Worm (Caenorhabditis elegans) whole organism, L1 larva: Measurements from ENCODE around the gene vamp-8.

ENCODE experiments used
- C34B4.2 ChIP-seq: sonication (generic microtip); optimal IDR thresholded peaks from 2 replicates; lab custom pipeline; 2017; ENCODE audit warnings: mild to moderate bottlenecking, missing genetic modification characterization, missing compliant biosample characterization
- F16B12.6 ChIP-seq: fragments of 150-350 bp; optimal IDR thresholded peaks from 2 replicates; lab custom pipeline; 2014; ENCODE audit warnings: missing biosample characterization, missing genetic modification characterization
- aha-1 ChIP-seq: fragments of 150-350 bp; optimal IDR thresholded peaks from 2 replicates; lab custom pipeline; 2014; ENCODE audit warnings: missing biosample characterization, missing genetic modification characterization
- alr-1 ChIP-seq: fragments of 200-800 bp; sonication (Bioruptor generic); optimal IDR thresholded peaks from 2 replicates; lab custom pipeline; 2018; ENCODE audit warnings: borderline replicate concordance, mild to moderate bottlenecking, missing genetic modification characterization, missing compliant biosample characterization
- aly-2 ChIP-seq: fragments of 150-350 bp; optimal IDR thresholded peaks from 2 replicates; lab custom pipeline; 2014; ENCODE audit warnings: missing biosample characterization, missing genetic modification characterization
- ama-1 ChIP-seq: fragments of 150-350 bp; optimal IDR thresholded peaks from 2 replicates; lab custom pipeline; 2014
- blmp-1 ChIP-seq: fragments of 150-350 bp; optimal IDR thresholded peaks from 2 replicates; lab custom pipeline; 2014; ENCODE audit warnings: missing biosample characterization, missing genetic modification characterization
- ceh-63 ChIP-seq: fragments of 200-800 bp; sonication (Bioruptor generic); optimal IDR thresholded peaks from 2 replicates; lab custom pipeline; 2018; ENCODE audit warnings: mild to moderate bottlenecking, missing genetic modification characterization, missing compliant biosample characterization
- ces-1 ChIP-seq: fragments of 150-350 bp; optimal IDR thresholded peaks from 2 replicates; lab custom pipeline; 2014; ENCODE audit warnings: missing biosample characterization, missing genetic modification reagents, missing genetic modification characterization
- elt-3 ChIP-seq, 6 experiments: fragments of 150-350 bp in 1 of 6; sonication (generic microtip); optimal IDR thresholded peaks; 2 replicates each; lab custom pipeline; 2017 to 2018; ENCODE audit warnings: missing biosample characterization in 6 of 6, missing genetic modification characterization in 6 of 6, inconsistent platforms in 1 of 6
- fkh-4 ChIP-seq: sonication (generic microtip); optimal IDR thresholded peaks from 2 replicates; lab custom pipeline; 2016; ENCODE audit warnings: missing compliant biosample characterization, missing genetic modification characterization, borderline replicate concordance
- fkh-8 ChIP-seq: sonication (generic microtip); optimal IDR thresholded peaks from 2 replicates; lab custom pipeline; 2016; ENCODE audit warnings: mild to moderate bottlenecking, missing genetic modification characterization, missing compliant biosample characterization
- grh-1 ChIP-seq: fragments of 200-800 bp; sonication (Bioruptor generic); IDR thresholded peaks from 2 replicates; pipeline ENCODE4 v1.3.6; 2022; ENCODE audit warnings: missing genetic modification reagents, missing genetic modification characterization, missing compliant biosample characterization
- hlh-17 ChIP-seq: fragments of 200-800 bp; sonication (Bioruptor generic); optimal IDR thresholded peaks from 2 replicates; lab custom pipeline; 2018; ENCODE audit warnings: missing genetic modification characterization, mild to moderate bottlenecking, missing compliant biosample characterization, moderate library complexity, borderline replicate concordance
- hpl-2 ChIP-seq: fragments of 150-350 bp; optimal IDR thresholded peaks from 2 replicates; lab custom pipeline; 2014; ENCODE audit warnings: missing biosample characterization, missing genetic modification reagents, missing genetic modification characterization
- isw-1 ChIP-seq: fragments of 200-800 bp; sonication (Bioruptor generic); IDR thresholded peaks from 2 replicates; pipeline ENCODE4 v1.3.6; 2022; ENCODE audit warnings: missing genetic modification characterization, missing compliant biosample characterization
- lin-14 ChIP-seq: fragments of 200-800 bp; sonication (Bioruptor generic); optimal IDR thresholded peaks from 2 replicates; lab custom pipeline; 2018; ENCODE audit warnings: mild to moderate bottlenecking, missing genetic modification characterization, moderate library complexity, missing compliant biosample characterization
- lin-15B ChIP-seq: fragments of 150-350 bp; sonication (generic microtip); optimal IDR thresholded peaks from 3 replicates; lab custom pipeline; 2014; ENCODE audit warnings: missing biosample characterization, missing genetic modification characterization
- lir-3 ChIP-seq: sonication (generic microtip); optimal IDR thresholded peaks from 2 replicates; lab custom pipeline; 2016; ENCODE audit warnings: mild to moderate bottlenecking, missing genetic modification characterization, moderate library complexity, missing compliant biosample characterization; ENCODE audit not compliant: poor library complexity
- mab-9 ChIP-seq: fragments of 200-800 bp; sonication (Bioruptor generic); IDR thresholded peaks from 2 replicates; pipeline ENCODE4 v1.3.6; 2022; ENCODE audit warnings: missing genetic modification reagents, missing genetic modification characterization, missing compliant biosample characterization
- mef-2 ChIP-seq: fragments of 150-350 bp; optimal IDR thresholded peaks from 2 replicates; lab custom pipeline; 2014; ENCODE audit warnings: missing biosample characterization, missing genetic modification characterization
- mep-1 ChIP-seq: fragments of 150-350 bp; optimal IDR thresholded peaks from 2 replicates; lab custom pipeline; 2014; ENCODE audit warnings: missing biosample characterization, missing genetic modification characterization
- nhr-11 ChIP-seq: fragments of 150-350 bp; optimal IDR thresholded peaks from 2 replicates; lab custom pipeline; 2014; ENCODE audit warnings: missing biosample characterization, missing genetic modification characterization
- nhr-12 ChIP-seq: sonication (generic microtip); optimal IDR thresholded peaks from 2 replicates; lab custom pipeline; 2017; ENCODE audit warnings: missing biosample characterization, missing genetic modification characterization
- nhr-19 ChIP-seq: fragments of 200-800 bp; sonication (Bioruptor generic); conservative IDR thresholded peaks from 2 replicates; pipeline ENCODE4 v1.3.6; 2022; ENCODE audit warnings: missing genetic modification characterization, missing compliant biosample characterization
- nhr-20 ChIP-seq: sonication (generic microtip); optimal IDR thresholded peaks from 2 replicates; lab custom pipeline; 2016; ENCODE audit warnings: mild to moderate bottlenecking, missing genetic modification characterization, missing compliant biosample characterization
- nhr-237 ChIP-seq: fragments of 150-350 bp; optimal IDR thresholded peaks from 2 replicates; lab custom pipeline; 2014; ENCODE audit warnings: missing biosample characterization, missing genetic modification characterization
- nhr-47 ChIP-seq: sonication (generic microtip); optimal IDR thresholded peaks from 2 replicates; lab custom pipeline; 2016; ENCODE audit warnings: mild to moderate bottlenecking, missing genetic modification characterization, moderate library complexity, missing compliant biosample characterization
- nhr-71 ChIP-seq: sonication (generic microtip); optimal IDR thresholded peaks from 2 replicates; lab custom pipeline; 2016; ENCODE audit warnings: mild to moderate bottlenecking, missing genetic modification characterization, moderate library complexity, missing compliant biosample characterization
- nhr-90 ChIP-seq: sonication (generic microtip); optimal IDR thresholded peaks from 2 replicates; lab custom pipeline; 2016; ENCODE audit warnings: mild to moderate bottlenecking, missing genetic modification characterization, missing compliant biosample characterization; ENCODE audit not compliant: poor library complexity
- snpc-4 ChIP-seq: fragments of 150-350 bp; optimal IDR thresholded peaks from 2 replicates; lab custom pipeline; 2014; ENCODE audit warnings: missing biosample characterization, missing genetic modification characterization
- sox-4 ChIP-seq: sonication (generic microtip); optimal IDR thresholded peaks from 2 replicates; lab custom pipeline; 2016; ENCODE audit warnings: missing genetic modification characterization, missing compliant biosample characterization
- tbx-2 ChIP-seq: sonication (generic microtip); optimal IDR thresholded peaks from 2 replicates; lab custom pipeline; 2016; ENCODE audit warnings: missing genetic modification characterization, missing compliant biosample characterization
- unc-130 ChIP-seq: fragments of 150-350 bp; optimal IDR thresholded peaks from 2 replicates; lab custom pipeline; 2017; ENCODE audit warnings: missing biosample characterization, missing genetic modification characterization, inconsistent platforms
- unc-86 ChIP-seq: sonication (generic microtip); optimal IDR thresholded peaks from 2 replicates; lab custom pipeline; 2016; ENCODE audit warnings: missing genetic modification characterization, missing compliant biosample characterization
- unc-98 ChIP-seq: fragments of 200-800 bp; sonication (Bioruptor generic); IDR thresholded peaks from 2 replicates; pipeline ENCODE4 v1.3.6; 2022; ENCODE audit warnings: missing genetic modification characterization, missing compliant biosample characterization
- zag-1 ChIP-seq: fragments of 150-350 bp; optimal IDR thresholded peaks from 2 replicates; lab custom pipeline; 2014; ENCODE audit warnings: missing biosample characterization, missing genetic modification characterization
- zip-4 ChIP-seq: fragments of 200-800 bp; sonication (Bioruptor generic); optimal IDR thresholded peaks from 2 replicates; lab custom pipeline; 2018; ENCODE audit warnings: mild to moderate bottlenecking, missing genetic modification characterization, moderate library complexity, missing compliant biosample characterization
- ztf-11 ChIP-seq, 2 experiments: sonication (generic microtip); optimal IDR thresholded peaks; 2 replicates each; lab custom pipeline; 2016 to 2017; ENCODE audit warnings: missing genetic modification characterization in 2 of 2, missing biosample characterization in 1 of 2, missing compliant biosample characterization in 1 of 2

The vamp-8 gene

DNA sequence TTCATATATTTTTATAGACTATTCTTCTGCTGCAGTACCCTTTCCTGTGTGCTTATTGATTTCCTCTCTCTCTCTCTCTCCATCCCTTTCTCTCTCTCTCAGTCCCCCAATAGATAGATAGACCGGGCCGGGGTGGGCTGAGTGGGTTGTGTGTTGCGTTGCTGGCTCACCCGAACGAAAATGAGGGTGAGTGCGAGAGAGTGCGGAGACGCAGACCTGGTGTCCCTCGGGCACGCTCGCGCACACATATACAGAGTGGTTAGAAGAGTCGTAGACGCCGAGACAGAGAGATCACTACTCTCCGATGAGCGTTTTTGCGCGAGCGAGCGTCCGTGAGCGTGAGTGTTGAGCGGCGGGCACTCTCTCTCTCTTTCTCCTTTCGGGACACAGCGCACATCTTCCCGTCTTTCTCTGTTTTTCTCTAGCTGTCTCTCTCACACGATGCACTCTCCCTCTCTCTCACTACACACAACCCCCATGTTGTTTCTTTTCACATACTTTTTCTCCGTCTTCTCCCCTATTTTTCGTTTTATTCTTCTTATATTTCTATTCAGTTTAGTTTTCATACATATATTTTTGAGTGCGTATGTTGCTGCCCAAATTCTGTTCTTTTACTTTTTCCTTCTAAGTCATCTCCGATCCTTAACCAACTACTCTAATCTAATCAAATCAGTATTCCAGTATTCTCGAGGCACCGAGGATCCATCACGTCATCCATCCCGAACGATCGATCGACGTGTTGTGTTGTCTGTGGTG is 22.6 kb upstream of the vamp-8 start, which contains the start of gene lin-66 (continued):
- peak in 1 of 2 experiments; percentile 74 for TF ChIP-seq ztf-11 (tag; optimal IDR thresholded peaks at IDR 0.05; lab: Kevin White, UChicago)
- peak; percentile 59 for TF ChIP-seq nhr-90
- TF ChIP-seq isw-1: peak; percentile 80
- TF ChIP-seq nhr-12 (tag; lab: Kevin White, UChicago): no peak
- peak; percentile 90 for TF ChIP-seq tbx-2 (tag; lab: Kevin White, UChicago)
- TF ChIP-seq C34B4.2 (tag; lab: Kevin White, UChicago): no peak
- TF ChIP-seq lin-15B (tag; lab: Kevin White, UChicago): peak; percentile 47
- TF ChIP-seq nhr-237: no peak
- TF ChIP-seq nhr-71 (tag; lab: Kevin White, UChicago): peak; percentile 96
- peak; percentile 62 for TF ChIP-seq lir-3 (tag; lab: Kevin White, UChicago)
- peak; percentile 18 for TF ChIP-seq aha-1 (tag; lab: Kevin White, UChicago)
- peak; percentile 41 for TF ChIP-seq mep-1 (tag; lab: Kevin White, UChicago)
- TF ChIP-seq F16B12.6: peak; percentile 35
- no peak for TF ChIP-seq mef-2 (tag; lab: Kevin White, UChicago)
- TF ChIP-seq nhr-47: peak; percentile 90
- peak; percentile 73 for TF ChIP-seq blmp-1
- peak; percentile 93 for TF ChIP-seq fkh-8 (tag; lab: Kevin White, UChicago)
- no peak for TF ChIP-seq hlh-17 (GFP tag; lab: Kevin White, UChicago)
- TF ChIP-seq alr-1 (tag; lab: Kevin White, UChicago): no peak
- TF ChIP-seq unc-130 (tag; lab: Kevin White, UChicago): peak; percentile 51
- TF ChIP-seq lin-14 (GFP tag; lab: Kevin White, UChicago): peak; percentile 97
- TF ChIP-seq grh-1: peak; percentile 36; the same call in 1 of the 2 replicates
- peak in 3 of 6 experiments; percentile 3 to 53 (median 13) for TF ChIP-seq elt-3 (tag; optimal IDR thresholded peaks at IDR 0.05; lab: Kevin White, UChicago)
- TF ChIP-seq mab-9 (GFP tag; lab: Robert Waterston, UW): peak; percentile 64
- peak; percentile 26 for TF ChIP-seq nhr-11 (tag; lab: Kevin White, UChicago)
- peak; percentile 69 for TF ChIP-seq aly-2
- TF ChIP-seq ama-1: no peak
- peak; percentile 91 for TF ChIP-seq unc-86 (tag; lab: Kevin White, UChicago)
- TF ChIP-seq zag-1: no peak
- peak; percentile 78 for TF ChIP-seq nhr-19
- TF ChIP-seq ceh-63 (GFP tag; lab: Kevin White, UChicago): no peak
- TF ChIP-seq zip-4: peak; percentile 64
- TF ChIP-seq ces-1: no peak
- TF ChIP-seq sox-4: peak; percentile 77
- no peak for TF ChIP-seq unc-98 (GFP tag; lab: Robert Waterston, UW)
- no peak for TF ChIP-seq fkh-4
- peak; percentile 78 for TF ChIP-seq hpl-2 (GFP tag; lab: Kevin White, UChicago)

DNA sequence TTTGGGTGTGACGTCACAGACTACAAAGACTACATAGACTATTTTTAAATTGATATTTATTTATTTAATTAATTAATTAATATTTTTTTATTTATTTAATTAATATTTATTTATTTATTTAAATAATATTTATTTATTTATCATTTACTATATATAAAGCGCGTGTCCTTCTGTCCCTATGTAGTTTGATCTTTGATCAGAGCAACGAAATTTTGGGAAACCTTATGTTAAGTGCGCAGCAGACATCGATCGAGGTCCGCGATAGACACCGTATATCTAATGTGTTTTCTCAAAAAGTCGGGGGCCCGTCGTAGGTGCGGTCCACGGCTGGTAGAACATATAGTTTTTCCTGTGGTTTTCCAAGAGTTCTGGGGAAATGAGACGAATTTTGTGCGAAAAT is 19.9 kb upstream of the vamp-8 start:
- TF ChIP-seq snpc-4 (tag; lab: Kevin White, UChicago): peak; percentile 9

ce11 chrIV:13883922-13884321 is 18.9 kb upstream of the vamp-8 start:
- TF ChIP-seq ama-1 (no peak), nhr-11 (tag; lab: Kevin White, UChicago) (no peak), ceh-63 (GFP tag; lab: Kevin White, UChicago) (no peak), aha-1 (tag; lab: Kevin White, UChicago) (no peak), nhr-20 (tag; lab: Kevin White, UChicago) (no peak), blmp-1 (peak; percentile 88)
